Fruit fly (Drosophila melanogaster): ENCODE results near the gene CG45099.

CG45099 gene

dm6 chr3R:22043748-22044402 lies 9.8 kb upstream of the CG45099 start (continued):
- peak; percentile 31 for TF ChIP-seq CG31627 (GFP tag; optimal IDR thresholded peaks at IDR 0.05)

- TF ChIP-seq CG6163 (GFP tag; IDR thresholded peaks at IDR 0.05) = peak; percentile 9; the same call in 1 of the 3 replicates
- TF ChIP-seq lz (GFP tag; optimal IDR thresholded peaks at IDR 0.05) = no peak
- TF ChIP-seq svp (GFP tag) = peak; percentile 77
Measured at dm6 chr3R:22042982-22043381, 8.9 kb upstream of the CG45099 start.

- TF ChIP-seq cyc (GFP tag; optimal IDR thresholded peaks at IDR 0.05) = no peak
- TF ChIP-seq CG11294 (GFP tag; IDR thresholded peaks at IDR 0.05) = no peak
- TF ChIP-seq achi (GFP tag; optimal IDR thresholded peaks at IDR 0.05) = peak; percentile 74
- TF ChIP-seq topi (GFP tag; optimal IDR thresholded peaks at IDR 0.05) = no peak
- TF ChIP-seq CG11902 (GFP tag; optimal IDR thresholded peaks at IDR 0.05) = no peak
- peak; percentile 0 for TF ChIP-seq dsx (GFP tag; optimal IDR thresholded peaks at IDR 0.05; ENCODE audit: poor library complexity, severe bottlenecking)
- TF ChIP-seq CG4318 (GFP tag; optimal IDR thresholded peaks at IDR 0.05) = no peak
- no peak for TF ChIP-seq Eip93F (GFP tag; optimal IDR thresholded peaks at IDR 0.05)
- no peak for TF ChIP-seq CG31627 (GFP tag; optimal IDR thresholded peaks at IDR 0.05)
- no peak for TF ChIP-seq pdm3 (GFP tag; optimal IDR thresholded peaks at IDR 0.05)
- TF ChIP-seq Gug (GFP tag; IDR thresholded peaks at IDR 0.05) = no peak
- TF ChIP-seq Hr39 (GFP tag; optimal IDR thresholded peaks at IDR 0.05) = no peak
- TF ChIP-seq net (GFP tag; optimal IDR thresholded peaks at IDR 0.05) = no peak
- no peak; the same call in 2 of the 3 replicates for TF ChIP-seq CG6163 (GFP tag; IDR thresholded peaks at IDR 0.05)
- no peak for TF ChIP-seq CG16779 (tag; optimal IDR thresholded peaks at IDR 0.05)
- no peak for TF ChIP-seq CG8632 (GFP tag; optimal IDR thresholded peaks at IDR 0.05)
- TF ChIP-seq OdsH (GFP tag; optimal IDR thresholded peaks at IDR 0.05) = no peak
- no peak for TF ChIP-seq dac (GFP tag; optimal IDR thresholded peaks at IDR 0.05)
- no peak for TF ChIP-seq lz (GFP tag; optimal IDR thresholded peaks at IDR 0.05)
- TF ChIP-seq Eip75B (GFP tag; optimal IDR thresholded peaks at IDR 0.05) = no peak
- TF ChIP-seq Hr4 (GFP tag; optimal IDR thresholded peaks at IDR 0.05) = no peak
- TF ChIP-seq salr (GFP tag; optimal IDR thresholded peaks at IDR 0.05) = no peak
- no peak for TF ChIP-seq acj6 (GFP tag; optimal IDR thresholded peaks at IDR 0.05)
- no peak for TF ChIP-seq vri (GFP tag; optimal IDR thresholded peaks at IDR 0.05)
- peak in 1 of 2 experiments; percentile 2 for TF ChIP-seq ss (GFP tag; optimal IDR thresholded peaks at IDR 0.05)
- no peak for TF ChIP-seq Smox (GFP tag; optimal IDR thresholded peaks at IDR 0.05)
- TF ChIP-seq esn (GFP tag; optimal IDR thresholded peaks at IDR 0.05) = no peak
- no peak for TF ChIP-seq CG10669 (GFP tag; optimal IDR thresholded peaks at IDR 0.05)
- TF ChIP-seq CG6854 (GFP tag; optimal IDR thresholded peaks at IDR 0.05) = no peak
- no peak for TF ChIP-seq Lpt (GFP tag; optimal IDR thresholded peaks at IDR 0.05)
- no peak for TF ChIP-seq Met (GFP tag; optimal IDR thresholded peaks at IDR 0.05)
- TF ChIP-seq Eip78C (GFP tag) = peak; percentile 71
- 0 out of 2 replicates have a peak, but pooled peaks have one; percentile 8 for TF ChIP-seq CG15336 (GFP tag; IDR thresholded peaks at IDR 0.05)
- no peak for TF ChIP-seq CG8119 (GFP tag; IDR thresholded peaks at IDR 0.05)
- TF ChIP-seq Sox15 (GFP tag; optimal IDR thresholded peaks at IDR 0.05) = no peak
- TF ChIP-seq fd85E (GFP tag; optimal IDR thresholded peaks at IDR 0.05) = no peak
- no peak for TF ChIP-seq CG3919 (GFP tag; optimal IDR thresholded peaks at IDR 0.05)
- no peak for TF ChIP-seq Sox102F (GFP tag; optimal IDR thresholded peaks at IDR 0.05)
- no peak for TF ChIP-seq CG6792 (GFP tag; optimal IDR thresholded peaks at IDR 0.05)
- no peak for TF ChIP-seq Blimp-1 (GFP tag; optimal IDR thresholded peaks at IDR 0.05)
- no peak for TF ChIP-seq CG6808 (GFP tag; optimal IDR thresholded peaks at IDR 0.05)
- no peak for TF ChIP-seq CG32006 (GFP tag; optimal IDR thresholded peaks at IDR 0.05)
- no peak for TF ChIP-seq CG6276 (GFP tag; optimal IDR thresholded peaks at IDR 0.05)
Measured at dm6 chr3R:22042283-22042875, 8.3 kb upstream of the CG45099 start.
